Fruit fly (Drosophila melanogaster): ENCODE results near the gene CG1571.

CG1571 gene

DNA sequence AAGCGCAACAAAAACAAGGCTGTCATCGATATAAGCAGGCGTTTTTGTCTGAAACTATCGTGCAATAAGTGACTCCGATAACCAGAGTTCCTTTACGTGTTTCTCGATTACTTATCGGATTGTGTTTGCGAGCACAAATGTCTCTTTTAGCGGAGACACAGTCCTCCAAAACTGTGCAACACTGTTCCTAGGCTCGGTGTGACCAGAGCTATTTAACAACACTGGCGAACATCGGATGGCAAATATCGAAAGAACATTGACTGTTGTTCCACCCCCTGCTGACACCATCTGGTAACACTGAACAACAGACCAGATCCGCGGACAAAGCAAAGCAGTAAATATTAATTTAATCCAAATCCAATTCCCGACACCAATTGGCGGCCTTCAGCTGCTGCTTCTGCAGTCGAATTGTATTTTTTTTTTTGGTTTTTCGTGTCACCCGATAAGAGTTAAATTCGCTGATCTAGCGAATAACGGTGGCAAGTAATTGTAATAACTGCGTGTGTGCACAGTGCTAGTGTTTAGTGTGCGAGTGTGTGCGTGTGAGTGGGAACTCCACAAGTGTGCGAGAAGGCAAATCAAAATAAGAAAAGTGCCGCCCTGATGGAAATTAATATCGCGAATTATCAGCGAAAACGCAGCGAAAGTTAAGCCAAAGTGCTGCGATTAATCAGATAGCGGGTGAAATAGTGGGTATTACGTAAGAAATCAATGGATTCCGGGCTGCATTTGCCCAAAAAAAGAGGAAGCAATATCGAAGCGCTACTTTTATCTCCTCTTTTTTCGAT is 14.1 kb upstream of the CG1571 start, which contains the start of gene mys (continued):
- TF ChIP-seq unpg (GFP tag; optimal IDR thresholded peaks at IDR 0.05) (peak; percentile 47), oc (tag; optimal IDR thresholded peaks at IDR 0.05) (peak; percentile 40), CG6654 (GFP tag; optimal IDR thresholded peaks at IDR 0.05) (no peak), knrl (GFP tag; IDR thresholded peaks at IDR 0.05; ENCODE audit: partially characterized antibody) (peak; percentile 93), mld (GFP tag; IDR thresholded peaks at IDR 0.05; ENCODE audit: partially characterized antibody) (peak; percentile 89), Spps (tag; optimal IDR thresholded peaks at IDR 0.05) (no peak), gcm2 (GFP tag; optimal IDR thresholded peaks at IDR 0.05) (peak; percentile 17), Camta (GFP tag; optimal IDR thresholded peaks at IDR 0.05) (peak; percentile 31), TFAM (GFP tag; optimal IDR thresholded peaks at IDR 0.05) (no peak), Dll (GFP tag; IDR thresholded peaks at IDR 0.05; ENCODE audit: partially characterized antibody) (peak; percentile 92), Side (GFP tag; optimal IDR thresholded peaks at IDR 0.05) (peak; percentile 77), H2.0 (GFP tag; IDR thresholded peaks at IDR 0.05) (peak; percentile 50; the same call in 1 of the 2 replicates), kay (GFP tag; optimal IDR thresholded peaks at IDR 0.05) (no peak), slp2 (GFP tag; optimal IDR thresholded peaks at IDR 0.05) (peak; percentile 8), CG8944 (GFP tag; optimal IDR thresholded peaks at IDR 0.05) (peak; percentile 75), CG6254 (GFP tag; optimal IDR thresholded peaks at IDR 0.05) (no peak), CG8478 (optimal IDR thresholded peaks at IDR 0.05) (no peak), dati (GFP tag; IDR thresholded peaks at IDR 0.05) (peak; percentile 16; the same call in 1 of the 2 replicates), tin (GFP tag; optimal IDR thresholded peaks at IDR 0.05) (peak; percentile 55), pzg (GFP tag; optimal IDR thresholded peaks at IDR 0.05) (peak; percentile 100), CG2120 (GFP tag; optimal IDR thresholded peaks at IDR 0.05) (peak; percentile 87), CG13894 (tag; optimal IDR thresholded peaks at IDR 0.05) (peak; percentile 86), ewg (GFP tag; optimal IDR thresholded peaks at IDR 0.05) (no peak), lilli (GFP tag; optimal IDR thresholded peaks at IDR 0.05) (peak; percentile 76), BEAF-32 (GFP tag; optimal IDR thresholded peaks at IDR 0.05) (peak; percentile 99), pb (GFP tag; optimal IDR thresholded peaks at IDR 0.05) (peak; percentile 15), ham (GFP tag; IDR thresholded peaks at IDR 0.05) (no peak), CG9727 (GFP tag; optimal IDR thresholded peaks at IDR 0.05) (peak; percentile 47), caup (GFP tag; optimal IDR thresholded peaks at IDR 0.05; ENCODE audit: severe bottlenecking) (peak; percentile 83), D19A (tag; optimal IDR thresholded peaks at IDR 0.05) (no peak), CG11456 (GFP tag; IDR thresholded peaks at IDR 0.05) (peak; percentile 87; the same call in 2 of the 3 replicates), pnt (GFP tag; optimal IDR thresholded peaks at IDR 0.05) (peak; percentile 69), Chrac-16 (GFP tag; optimal IDR thresholded peaks at IDR 0.05) (peak; percentile 51), Rx (GFP tag; IDR thresholded peaks at IDR 0.05) (no peak), CG6689 (GFP tag; IDR thresholded peaks at IDR 0.05) (no peak), ATbp (GFP tag; optimal IDR thresholded peaks at IDR 0.05) (no peak), CG18764 (GFP tag; optimal IDR thresholded peaks at IDR 0.05) (peak; percentile 57), Myb (GFP tag; optimal IDR thresholded peaks at IDR 0.05) (peak; percentile 81), CG1832 (GFP tag; optimal IDR thresholded peaks at IDR 0.05) (no peak), eve (GFP tag; optimal IDR thresholded peaks at IDR 0.05) (no peak), zfh2 (GFP tag; optimal IDR thresholded peaks at IDR 0.05) (peak; percentile 84), zfh1 (GFP tag; IDR thresholded peaks at IDR 0.05) (peak; percentile 81), CG4424 (GFP tag; optimal IDR thresholded peaks at IDR 0.05) (no peak), CG14667 (GFP tag; IDR thresholded peaks at IDR 0.05) (no peak), Usf (GFP tag; optimal IDR thresholded peaks at IDR 0.05) (no peak), CG31441 (GFP tag; IDR thresholded peaks at IDR 0.05) (no peak), CG15269 (tag; optimal IDR thresholded peaks at IDR 0.05) (peak; percentile 14), NC2β (GFP tag; optimal IDR thresholded peaks at IDR 0.05) (peak; percentile 75), Nf-YC (tag; optimal IDR thresholded peaks at IDR 0.05) (peak; percentile 44), sr (GFP tag; IDR thresholded peaks at IDR 0.05) (no peak)
